Worm (Caenorhabditis elegans) whole organism, late embryonic: ENCODE measurements around the gene T26C12.2.

ENCODE experiments used
- ama-1 ChIP-seq: fragments of 150-350 bp; optimal IDR thresholded peaks from 2 replicates; lab custom pipeline; 2014
- dmd-4 ChIP-seq: sonication (generic microtip); optimal IDR thresholded peaks from 2 replicates; lab custom pipeline; 2016; ENCODE audit warnings: borderline replicate concordance, missing genetic modification characterization, missing compliant biosample characterization
- fkh-10 ChIP-seq: fragments of 150-350 bp; optimal IDR thresholded peaks from 2 replicates; lab custom pipeline; 2014; ENCODE audit warnings: missing biosample characterization, missing genetic modification reagents, missing genetic modification characterization
- hlh-8 ChIP-seq: sonication (generic microtip); optimal IDR thresholded peaks from 2 replicates; lab custom pipeline; 2016; ENCODE audit warnings: missing genotype, missing genetic modification characterization, missing compliant biosample characterization
- pqm-1 ChIP-seq: sonication (generic microtip); optimal IDR thresholded peaks from 2 replicates; lab custom pipeline; 2016; ENCODE audit warnings: missing genetic modification characterization, missing compliant biosample characterization
- sox-4 ChIP-seq: sonication (generic microtip); optimal IDR thresholded peaks from 2 replicates; lab custom pipeline; 2017; ENCODE audit warnings: mild to moderate bottlenecking, missing genetic modification characterization, inconsistent platforms, missing compliant biosample characterization

DNA sequence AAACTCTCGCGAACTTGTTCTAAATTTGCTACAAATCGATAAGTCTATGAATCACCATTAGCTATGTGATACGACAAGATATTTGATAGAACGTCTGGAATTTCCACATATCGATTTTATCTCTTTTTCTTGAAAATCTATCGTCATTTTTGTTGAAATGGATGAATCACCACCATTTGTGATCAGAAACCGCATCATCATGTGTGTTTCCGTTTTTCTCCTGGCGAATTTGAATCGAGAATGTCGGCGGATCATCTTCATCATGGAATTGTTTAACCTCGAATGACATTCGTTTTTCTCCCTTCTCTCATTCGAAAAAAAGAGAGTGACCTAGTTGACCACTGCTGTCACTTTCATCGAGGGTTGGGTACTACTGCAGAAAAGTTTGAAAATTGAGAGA lies 31.3 kb downstream of the T26C12.2 start:
- TF ChIP-seq ama-1 (no peak), dmd-4 (tag; lab: Kevin White, UChicago) (no peak), hlh-8 (no peak), fkh-10 (no peak), pqm-1 (tag; lab: Kevin White, UChicago) (no peak), sox-4 (no peak)
